Fruit fly (Drosophila melanogaster): Measurements from ENCODE around the gene Ugt36A1.

Gene Ugt36A1

dm6 chr2L:3655698-3656105 is 36.8 kb downstream of the Ugt36A1 start (continued):
- TF ChIP-seq fru (optimal IDR thresholded peaks at IDR 0.05): no peak
- peak; percentile 98 for TF ChIP-seq so (GFP tag; IDR thresholded peaks at IDR 0.05)
- TF ChIP-seq CG12219 (GFP tag; optimal IDR thresholded peaks at IDR 0.05): peak; percentile 99
- peak; percentile 96 to 98 for TF ChIP-seq Hr51 (GFP tag; optimal IDR thresholded peaks at IDR 0.05)
- TF ChIP-seq CG11560 (tag; IDR thresholded peaks at IDR 0.05): peak; percentile 88
- TF ChIP-seq nom (GFP tag; optimal IDR thresholded peaks at IDR 0.05): peak; percentile 95
- TF ChIP-seq CG12659 (GFP tag; optimal IDR thresholded peaks at IDR 0.05): peak; percentile 99
- peak; percentile 89 for TF ChIP-seq CG7745 (tag; optimal IDR thresholded peaks at IDR 0.05)
- TF ChIP-seq HLHmδ (GFP tag; optimal IDR thresholded peaks at IDR 0.05): no peak
- TF ChIP-seq Fer2 (tag; optimal IDR thresholded peaks at IDR 0.05): peak; percentile 97
- no peak for TF ChIP-seq tna (GFP tag; IDR thresholded peaks at IDR 0.05; ENCODE audit: partially characterized antibody)
- TF ChIP-seq CG13624 (GFP tag; optimal IDR thresholded peaks at IDR 0.05): peak; percentile 99
- peak; percentile 99 for TF ChIP-seq CG12391 (tag; optimal IDR thresholded peaks at IDR 0.05)
- peak; percentile 92 for TF ChIP-seq sim (GFP tag; IDR thresholded peaks at IDR 0.05)
- no peak for TF ChIP-seq Hr39 (optimal IDR thresholded peaks at IDR 0.05)
- TF ChIP-seq CG31365 (tag; optimal IDR thresholded peaks at IDR 0.05): peak; percentile 93
- TF ChIP-seq btn (GFP tag; optimal IDR thresholded peaks at IDR 0.05): peak; percentile 96
- peak; percentile 97 for TF ChIP-seq CG7372 (GFP tag; IDR thresholded peaks at IDR 0.05)
- peak; percentile 91 for TF ChIP-seq CG6654 (GFP tag; optimal IDR thresholded peaks at IDR 0.05)
- peak; percentile 99 for TF ChIP-seq HmgZ (tag; optimal IDR thresholded peaks at IDR 0.05)
- peak; percentile 92 for TF ChIP-seq CG5180 (GFP tag; optimal IDR thresholded peaks at IDR 0.05)
- peak; percentile 87 for TF ChIP-seq Deaf1 (tag; optimal IDR thresholded peaks at IDR 0.05)
- peak; percentile 93 for TF ChIP-seq D19B (GFP tag; optimal IDR thresholded peaks at IDR 0.05)
- peak; percentile 99 for TF ChIP-seq CG2712 (tag; optimal IDR thresholded peaks at IDR 0.05)
- peak; percentile 99 for TF ChIP-seq CG11695 (GFP tag; IDR thresholded peaks at IDR 0.05)
- TF ChIP-seq CG10321 (GFP tag; IDR thresholded peaks at IDR 0.05): peak; percentile 82
- TF ChIP-seq Bteb2 (GFP tag; optimal IDR thresholded peaks at IDR 0.05): peak; percentile 97
- peak; percentile 98 for TF ChIP-seq lilli (GFP tag; optimal IDR thresholded peaks at IDR 0.05)
- TF ChIP-seq pnt (GFP tag; optimal IDR thresholded peaks at IDR 0.05): peak; percentile 98
- TF ChIP-seq sisA (GFP tag; IDR thresholded peaks at IDR 0.05): peak; percentile 98
- peak; percentile 98 for TF ChIP-seq CG5245 (GFP tag; optimal IDR thresholded peaks at IDR 0.05)
- peak; percentile 97 for TF ChIP-seq CG8944 (GFP tag; optimal IDR thresholded peaks at IDR 0.05)
- peak; percentile 98 for TF ChIP-seq tin (GFP tag; optimal IDR thresholded peaks at IDR 0.05)
- peak in 1 of 2 experiments; percentile 68 for TF ChIP-seq crp (GFP tag; optimal IDR thresholded peaks at IDR 0.05)
- TF ChIP-seq seq (GFP tag; IDR thresholded peaks at IDR 0.05): peak; percentile 98
- TF ChIP-seq Hr3 (GFP tag; optimal IDR thresholded peaks at IDR 0.05): peak; percentile 95
- peak; percentile 90 for TF ChIP-seq CG7271 (tag; optimal IDR thresholded peaks at IDR 0.05)
- peak; percentile 96 for TF ChIP-seq D19A (tag; optimal IDR thresholded peaks at IDR 0.05)
- peak; percentile 94 for TF ChIP-seq CG9876 (GFP tag; optimal IDR thresholded peaks at IDR 0.05)
- peak; percentile 96 for TF ChIP-seq CG3065 (GFP tag; optimal IDR thresholded peaks at IDR 0.05)
- peak; percentile 87 for TF ChIP-seq trh (GFP tag; optimal IDR thresholded peaks at IDR 0.05)
- peak; percentile 98 for TF ChIP-seq Fer3 (tag; optimal IDR thresholded peaks at IDR 0.05)
- TF ChIP-seq bbx (GFP tag; IDR thresholded peaks at IDR 0.05; ENCODE audit: partially characterized antibody): no peak
- peak; percentile 87 for TF ChIP-seq E2f2 (GFP tag; IDR thresholded peaks at IDR 0.05)
- peak; percentile 97 for TF ChIP-seq wdn (GFP tag; IDR thresholded peaks at IDR 0.05)
- TF ChIP-seq CG10462 (GFP tag; optimal IDR thresholded peaks at IDR 0.05): peak; percentile 96
- peak; percentile 97 to 99 for TF ChIP-seq bsh (GFP tag; optimal IDR thresholded peaks at IDR 0.05)
- TF ChIP-seq row (GFP tag; IDR thresholded peaks at IDR 0.05): peak; percentile 99
- peak; percentile 92 for TF ChIP-seq CG8281 (tag; optimal IDR thresholded peaks at IDR 0.05)
- TF ChIP-seq CG10267 (tag; optimal IDR thresholded peaks at IDR 0.05): peak; percentile 96
- peak; percentile 99 for TF ChIP-seq CG32532 (GFP tag; IDR thresholded peaks at IDR 0.05)
